Fruit fly (Drosophila melanogaster) whole organism, embryonic: Measurements from ENCODE around the gene CG3984.
A peak's percentile ranks its signal among the peaks of the same experiment; 100 is the strongest.

ENCODE experiments used
- Aef1 ChIP-seq: fragments of 200-800 bp; sonication (Bioruptor generic); IDR thresholded peaks from 3 replicates; pipeline ENCODE4 v1.3.6; 2022; ENCODE audit warnings: missing biosample characterization, missing genetic modification characterization
- Atf-2 ChIP-seq: fragments of 200-800 bp; sonication (Bioruptor generic); optimal IDR thresholded peaks from 2 replicates; lab custom pipeline; 2016; ENCODE audit warnings: missing biosample characterization, missing genetic modification characterization
- Bdp1 ChIP-seq: fragments of 200-800 bp; sonication (Bioruptor generic); optimal IDR thresholded peaks from 3 replicates; lab custom pipeline; 2016; ENCODE audit warnings: missing biosample characterization, missing genetic modification characterization
- Bgb ChIP-seq: fragments of 200-800 bp; sonication (Bioruptor generic); IDR thresholded peaks from 2 replicates; pipeline ENCODE4 v1.3.6; 2022; ENCODE audit warnings: missing biosample characterization, missing genetic modification characterization; ENCODE audit not compliant: partially characterized antibody
- CG12071 ChIP-seq: fragments of 200-800 bp; sonication (Bioruptor generic); optimal IDR thresholded peaks from 3 replicates; lab custom pipeline; 2018; ENCODE audit warnings: missing biosample characterization, mild to moderate bottlenecking, missing genetic modification characterization
- CG12299 ChIP-seq: fragments of 200-800 bp; sonication (Bioruptor generic); optimal IDR thresholded peaks from 2 replicates; lab custom pipeline; 2018; ENCODE audit warnings: missing biosample characterization, mild to moderate bottlenecking, missing genetic modification characterization
- CG15073 ChIP-seq: fragments of 200-800 bp; sonication (Bioruptor generic); optimal IDR thresholded peaks from 2 replicates; lab custom pipeline; 2016; ENCODE audit warnings: missing biosample characterization, missing genetic modification characterization
- CG17361 ChIP-seq: fragments of 200-800 bp; sonication (Bioruptor generic); IDR thresholded peaks from 3 replicates; pipeline ENCODE4 v1.3.6; 2022; ENCODE audit warnings: missing biosample characterization, missing genetic modification characterization
- CG17385 ChIP-seq: fragments of 200-800 bp; sonication (Bioruptor generic); optimal IDR thresholded peaks from 3 replicates; lab custom pipeline; 2018; ENCODE audit warnings: missing biosample characterization, mild to moderate bottlenecking, missing genetic modification characterization
- CG17568 ChIP-seq: fragments of 200-800 bp; sonication (Bioruptor generic); optimal IDR thresholded peaks from 2 replicates; lab custom pipeline; 2018; ENCODE audit warnings: missing biosample characterization, mild to moderate bottlenecking, missing genetic modification characterization, moderate library complexity
- CG18262 ChIP-seq: fragments of 200-800 bp; optimal IDR thresholded peaks from 3 replicates; lab custom pipeline; 2019; ENCODE audit warnings: missing biosample characterization, mild to moderate bottlenecking, missing genetic modification characterization, moderate library complexity
- CG18476 ChIP-seq: fragments of 200-800 bp; sonication (Bioruptor generic); optimal IDR thresholded peaks from 2 replicates; lab custom pipeline; 2016; ENCODE audit warnings: missing biosample characterization, mild to moderate bottlenecking, missing genetic modification characterization
- CG2889 ChIP-seq: fragments of 200-800 bp; sonication (Bioruptor generic); IDR thresholded peaks from 3 replicates; pipeline ENCODE4 v1.3.6; 2022; ENCODE audit warnings: missing biosample characterization, missing genetic modification characterization
- CG4360 ChIP-seq: fragments of 200-800 bp; sonication (Bioruptor generic); IDR thresholded peaks from 2 replicates; pipeline ENCODE4 v1.3.6; 2022; ENCODE audit warnings: missing biosample characterization, missing genetic modification characterization
- CG4617 ChIP-seq: fragments of 200-800 bp; sonication (Bioruptor generic); optimal IDR thresholded peaks from 3 replicates; lab custom pipeline; 2016; ENCODE audit warnings: missing biosample characterization, missing genetic modification characterization, borderline replicate concordance
- CG4854 ChIP-seq: fragments of 200-800 bp; sonication (Bioruptor generic); optimal IDR thresholded peaks from 2 replicates; lab custom pipeline; 2016; ENCODE audit warnings: missing biosample characterization, missing genetic modification characterization, inconsistent platforms
- CG6272 ChIP-seq: fragments of 200-800 bp; sonication (Bioruptor generic); IDR thresholded peaks from 2 replicates; pipeline ENCODE4 v1.3.6; 2022; ENCODE audit warnings: missing biosample characterization, missing genetic modification characterization
- CG9876 ChIP-seq: fragments of 200-800 bp; sonication (Bioruptor generic); optimal IDR thresholded peaks from 2 replicates; lab custom pipeline; 2016; ENCODE audit warnings: missing biosample characterization, missing genetic modification characterization
- CoRest ChIP-seq: fragments of 200-800 bp; sonication (Bioruptor generic); optimal IDR thresholded peaks from 3 replicates; lab custom pipeline; 2018; ENCODE audit warnings: missing biosample characterization, mild to moderate bottlenecking, missing genetic modification characterization, moderate library complexity
- Dll ChIP-seq: fragments of 200-800 bp; sonication (Bioruptor generic); IDR thresholded peaks from 4 replicates; pipeline ENCODE4 v1.3.6; 2022; ENCODE audit warnings: missing biosample characterization, missing genetic modification characterization; ENCODE audit not compliant: partially characterized antibody
- Eip74EF ChIP-seq, 2 experiments: fragments of 200-800 bp in 1 of 2; fragments of >200 bp in 1 of 2; sonication (Bioruptor generic) in 1 of 2; optimal IDR thresholded peaks; 2 replicates each; lab custom pipeline; 2017 to 2019; ENCODE audit warnings: missing biosample characterization in 2 of 2, missing genetic modification characterization in 2 of 2, mild to moderate bottlenecking in 1 of 2, moderate library complexity in 1 of 2
- Fer1 ChIP-seq: fragments of 200-800 bp; sonication (Bioruptor generic); optimal IDR thresholded peaks from 2 replicates; lab custom pipeline; 2017; ENCODE audit warnings: missing biosample characterization, mild to moderate bottlenecking, missing genetic modification characterization
- Hmr ChIP-seq: fragments of 200-800 bp; sonication (Bioruptor generic); optimal IDR thresholded peaks from 3 replicates; lab custom pipeline; 2017; ENCODE audit warnings: mild to moderate bottlenecking, missing biosample characterization, missing genetic modification reagents, missing genetic modification characterization
- Hmx ChIP-seq: fragments of 200-800 bp; sonication (Bioruptor generic); optimal IDR thresholded peaks from 2 replicates; lab custom pipeline; 2016; ENCODE audit warnings: missing biosample characterization, missing genetic modification characterization
- Mes4 ChIP-seq: fragments of 200-800 bp; sonication (Bioruptor generic); optimal IDR thresholded peaks from 2 replicates; lab custom pipeline; 2016; ENCODE audit warnings: missing biosample characterization, missing genetic modification characterization
- Oaz ChIP-seq: fragments of 200-800 bp; sonication (Bioruptor generic); IDR thresholded peaks from 2 replicates; pipeline ENCODE4 v1.3.6; 2022; ENCODE audit warnings: missing biosample characterization, missing genetic modification characterization
- PHDP ChIP-seq: fragments of 200-800 bp; sonication (Bioruptor generic); optimal IDR thresholded peaks from 3 replicates; lab custom pipeline; 2018; ENCODE audit warnings: missing biosample characterization, mild to moderate bottlenecking, missing genetic modification characterization, moderate library complexity
- Poxn ChIP-seq: fragments of 200-800 bp; sonication (Bioruptor generic); IDR thresholded peaks from 2 replicates; pipeline ENCODE4 v1.3.6; 2022; ENCODE audit warnings: missing biosample characterization, missing genetic modification characterization
- Sox100B ChIP-seq: fragments of 200-800 bp; sonication (Bioruptor generic); optimal IDR thresholded peaks from 3 replicates; lab custom pipeline; 2018; ENCODE audit warnings: missing biosample characterization, mild to moderate bottlenecking, missing genetic modification characterization
- Sry-δ ChIP-seq: fragments of 200-800 bp; sonication (Bioruptor generic); optimal IDR thresholded peaks from 2 replicates; lab custom pipeline; 2016; ENCODE audit warnings: missing biosample characterization, missing genetic modification characterization
- bowl ChIP-seq: fragments of 200-800 bp; sonication (Bioruptor generic); IDR thresholded peaks from 2 replicates; pipeline ENCODE4 v1.3.6; 2022; ENCODE audit warnings: missing biosample characterization, missing genetic modification characterization
- btn ChIP-seq: fragments of 200-800 bp; sonication (Bioruptor generic); optimal IDR thresholded peaks from 2 replicates; lab custom pipeline; 2016; ENCODE audit warnings: missing biosample characterization, missing genetic modification characterization
- chm ChIP-seq: fragments of 200-800 bp; sonication (Bioruptor generic); IDR thresholded peaks from 2 replicates; pipeline ENCODE4 v1.3.6; 2022; ENCODE audit warnings: missing biosample characterization, missing genetic modification characterization
- dimm ChIP-seq: fragments of 200-800 bp; sonication (Bioruptor generic); IDR thresholded peaks from 2 replicates; pipeline ENCODE4 v1.3.6; 2022; ENCODE audit warnings: missing biosample characterization, missing genetic modification characterization
- gfzf ChIP-seq: fragments of 200-800 bp; sonication (Bioruptor generic); optimal IDR thresholded peaks from 2 replicates; lab custom pipeline; 2016; ENCODE audit warnings: missing biosample characterization, mild to moderate bottlenecking, missing genetic modification characterization, moderate library complexity
- grn ChIP-seq: fragments of 200-800 bp; sonication (Bioruptor generic); optimal IDR thresholded peaks from 3 replicates; lab custom pipeline; 2017; ENCODE audit warnings: missing biosample characterization, missing genetic modification characterization
- ind ChIP-seq: fragments of 200-800 bp; sonication (Bioruptor generic); optimal IDR thresholded peaks from 3 replicates; lab custom pipeline; 2016; ENCODE audit warnings: missing biosample characterization, missing genetic modification characterization
- nmo ChIP-seq: fragments of 200-800 bp; sonication (Bioruptor generic); optimal IDR thresholded peaks from 2 replicates; lab custom pipeline; 2018; ENCODE audit warnings: missing biosample characterization, mild to moderate bottlenecking, missing genetic modification characterization, moderate library complexity
- oc ChIP-seq: fragments of 200-800 bp; sonication (Bioruptor generic); optimal IDR thresholded peaks from 2 replicates; lab custom pipeline; 2018; ENCODE audit warnings: missing biosample characterization, mild to moderate bottlenecking, missing genetic modification characterization, moderate library complexity
- p53 ChIP-seq: fragments of 200-800 bp; sonication (Bioruptor generic); optimal IDR thresholded peaks from 2 replicates; lab custom pipeline; 2016; ENCODE audit warnings: missing biosample characterization, missing genetic modification characterization
- pan ChIP-seq, 4 experiments: fragments of >200 bp in 3 of 4; fragments of 200-800 bp in 1 of 4; sonication (Bioruptor generic) in 1 of 4; optimal IDR thresholded peaks in 3 of 4; IDR thresholded peaks in 1 of 4; 2 replicates each; pipeline versions ENCODE4 v1.3.6 to Lab custom; 2017 to 2022; ENCODE audit warnings: missing biosample characterization in 2 of 4, missing genetic modification characterization in 2 of 4, mixed read lengths in 1 of 4
- pita ChIP-seq: fragments of 200-800 bp; sonication (Bioruptor generic); optimal IDR thresholded peaks from 2 replicates; lab custom pipeline; 2017; ENCODE audit warnings: missing biosample characterization, mild to moderate bottlenecking, missing genetic modification characterization
- ranshi ChIP-seq: fragments of 200-800 bp; sonication (Bioruptor generic); IDR thresholded peaks from 2 replicates; pipeline ENCODE4 v1.3.6; 2022; ENCODE audit warnings: missing biosample characterization, missing genetic modification characterization
- rib ChIP-seq: fragments of 200-800 bp; sonication (Bioruptor generic); IDR thresholded peaks from 2 replicates; pipeline ENCODE4 v1.3.6; 2022; ENCODE audit warnings: missing biosample characterization, missing genetic modification characterization
- shn ChIP-seq: fragments of 200-800 bp; sonication (Bioruptor generic); optimal IDR thresholded peaks from 3 replicates; lab custom pipeline; 2016; ENCODE audit warnings: missing biosample characterization, missing genetic modification characterization
- toy ChIP-seq: fragments of 200-800 bp; sonication (Bioruptor generic); IDR thresholded peaks from 2 replicates; pipeline ENCODE4 v1.3.6; 2022; ENCODE audit warnings: missing biosample characterization, missing genetic modification characterization
- vnd ChIP-seq: fragments of 200-800 bp; sonication (Bioruptor generic); IDR thresholded peaks from 3 replicates; pipeline ENCODE4 v1.3.6; 2022; ENCODE audit warnings: missing biosample characterization, missing genetic modification characterization; ENCODE audit not compliant: partially characterized antibody
- wdn ChIP-seq: fragments of 200-800 bp; sonication (Bioruptor generic); IDR thresholded peaks from 2 replicates; pipeline ENCODE4 v1.3.6; 2022; ENCODE audit warnings: missing biosample characterization, missing genetic modification characterization
- zf30C ChIP-seq: fragments of 200-800 bp; sonication (Bioruptor generic); optimal IDR thresholded peaks from 3 replicates; lab custom pipeline; 2018; ENCODE audit warnings: missing biosample characterization, mild to moderate bottlenecking, missing genetic modification characterization

Gene CG3984

dm6 chr3R:15139010-15139815, 2.3 kb downstream of the CG3984 start (continued):
- TF ChIP-seq CG9876 (no peak), CG12299 (no peak), gfzf (no peak), Sry-δ (GFP tag; lab: Kevin White, UChicago) (no peak), Oaz (GFP tag; lab: Robert Waterston, UW) (no peak), CG17568 (GFP tag; lab: Kevin White, UChicago) (no peak), CG18476 (no peak), CG15073 (GFP tag; lab: Kevin White, UChicago) (peak; percentile 69), Dll (GFP tag; lab: Robert Waterston, UW) (no peak), Fer1 (GFP tag; lab: Kevin White, UChicago) (no peak), Atf-2 (peak; percentile 24), CG18262 (tag; lab: Kevin White, UChicago) (no peak), pita (GFP tag; lab: Kevin White, UChicago) (no peak), CG2889 (no peak), bowl (GFP tag; lab: Robert Waterston, UW) (no peak), Sox100B (GFP tag; lab: Kevin White, UChicago) (peak; percentile 19), nmo (GFP tag; lab: Kevin White, UChicago) (peak; percentile 60), CG4854 (GFP tag; lab: Kevin White, UChicago) (no peak), CG4360 (GFP tag; lab: Robert Waterston, UW) (no peak), Aef1 (GFP tag; lab: Robert Waterston, UW) (no peak), vnd (no peak), shn (peak; percentile 31), CG12071 (GFP tag; lab: Kevin White, UChicago) (no peak), zf30C (GFP tag; lab: Kevin White, UChicago) (peak; percentile 72), pan (optimal IDR thresholded peaks at IDR 0.05; lab: Kevin White, UChicago) (no peak), pan (GFP tag; optimal IDR thresholded peaks at IDR 0.05 in 1 of 2, IDR thresholded peaks at IDR 0.05 in 1 of 2) (no peak), CG17385 (GFP tag; lab: Kevin White, UChicago) (peak; percentile 56), Eip74EF (GFP tag; optimal IDR thresholded peaks at IDR 0.05; lab: Kevin White, UChicago) (no peak), dimm (GFP tag; lab: Robert Waterston, UW) (no peak), CG17361 (GFP tag; lab: Robert Waterston, UW) (peak; percentile 41; the same call in 1 of the 3 replicates), rib (GFP tag; lab: Robert Waterston, UW) (no peak), Bgb (no peak), Hmx (GFP tag; lab: Kevin White, UChicago) (no peak), toy (GFP tag; lab: Robert Waterston, UW) (no peak), Mes4 (GFP tag; lab: Kevin White, UChicago) (no peak), ranshi (GFP tag; lab: Robert Waterston, UW) (no peak), wdn (no peak), grn (peak; percentile 37), Hmr (peak; percentile 46), CG6272 (GFP tag; lab: Robert Waterston, UW) (no peak), CoRest (tag; lab: Kevin White, UChicago) (peak; percentile 70), p53 (GFP tag; lab: Kevin White, UChicago) (no peak), CG4617 (GFP tag; lab: Kevin White, UChicago) (no peak), oc (tag; lab: Kevin White, UChicago) (no peak), Bdp1 (GFP tag; lab: Kevin White, UChicago) (no peak), PHDP (tag; lab: Kevin White, UChicago) (peak; percentile 32), Poxn (GFP tag; lab: Robert Waterston, UW) (no peak), ind (GFP tag; lab: Kevin White, UChicago) (no peak), chm (GFP tag; lab: Robert Waterston, UW) (no peak), btn (GFP tag; lab: Kevin White, UChicago) (no peak)
